Worm (Caenorhabditis elegans): ENCODE data around the gene acdh-11.
A peak's percentile ranks its signal among the peaks of the same experiment; 100 is the strongest.

The acdh-11 gene

DNA sequence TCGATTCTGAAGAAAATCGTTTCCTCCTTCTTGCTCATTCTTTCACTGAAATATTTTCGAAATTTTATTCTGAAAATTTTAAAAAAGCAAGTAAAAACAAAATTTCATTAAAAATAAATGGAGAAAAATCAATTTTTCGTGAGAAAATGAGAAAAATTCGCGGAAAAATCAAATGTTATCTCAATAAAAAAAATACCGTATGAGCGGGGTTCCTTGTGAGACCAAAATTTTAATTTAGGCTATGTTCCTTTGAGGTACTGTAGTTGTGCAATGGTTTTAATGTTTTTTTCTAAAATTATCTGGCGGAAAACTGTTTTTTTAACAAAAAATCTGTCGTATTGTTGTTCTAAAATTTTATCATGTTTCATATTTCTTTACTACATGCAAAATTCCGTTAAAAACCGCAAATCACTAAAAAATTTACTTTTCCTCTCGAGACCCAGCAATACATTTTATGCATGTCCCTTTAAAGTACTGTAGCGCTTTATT lies 34.1 kb downstream of the acdh-11 start, which contains the start of gene epg-6:
TSS of gene epg-6 (minus strand) at position 51 of the 489 bp plus-strand sequence.
- TF ChIP-seq lin-32 (GFP tag; optimal IDR thresholded peaks at IDR 0.05) (no peak), bed-3 (GFP tag; optimal IDR thresholded peaks at IDR 0.05) (no peak), ceh-83 (GFP tag; optimal IDR thresholded peaks at IDR 0.05) (no peak), nhr-28 (tag; optimal IDR thresholded peaks at IDR 0.05) (no peak), mep-1 (tag; optimal IDR thresholded peaks at IDR 0.05) (no peak), ztf-11 (tag; optimal IDR thresholded peaks at IDR 0.05) (no peak), ceh-43 (GFP tag; optimal IDR thresholded peaks at IDR 0.05) (no peak)

- TF ChIP-seq nhr-237 (tag; optimal IDR thresholded peaks at IDR 0.05) (no peak), blmp-1 (tag; optimal IDR thresholded peaks at IDR 0.05) (no peak)
Measured at ce11 chrIII:10600894-10601293, 34.8 kb downstream of the acdh-11 start.

DNA sequence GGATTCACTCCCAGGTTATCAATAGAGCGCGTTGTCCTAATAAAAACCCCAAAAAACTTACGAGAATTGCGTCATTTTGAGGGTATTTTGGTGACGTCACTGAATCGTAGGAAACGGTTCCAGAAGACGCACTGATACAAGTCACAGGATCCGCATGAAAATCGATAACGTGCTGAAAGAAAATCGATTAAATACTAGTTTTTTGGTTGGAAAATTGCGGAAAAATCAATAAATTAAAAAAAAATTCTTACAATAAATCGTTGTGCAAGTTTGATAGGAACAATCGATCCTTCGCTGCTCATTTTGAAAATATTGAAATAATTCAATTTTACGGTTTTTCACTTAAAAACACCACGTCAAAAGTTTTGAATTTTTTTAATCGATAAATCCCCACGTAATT lies 37.2 kb downstream of the acdh-11 start, which contains the start of gene Y39A1A.2:
TSS of gene Y39A1A.2 (minus strand) at position 319 of the 400 bp plus-strand sequence.
- TF ChIP-seq ceh-43 (GFP tag; optimal IDR thresholded peaks at IDR 0.05) (no peak), nhr-76 (tag; optimal IDR thresholded peaks at IDR 0.05) (no peak), nhr-12 (tag; optimal IDR thresholded peaks at IDR 0.05) (no peak), zip-8 (tag; optimal IDR thresholded peaks at IDR 0.05) (peak; percentile 76), unc-39 (tag; optimal IDR thresholded peaks at IDR 0.05) (no peak), nhr-28 (tag; optimal IDR thresholded peaks at IDR 0.05) (no peak), sem-2 (GFP tag; optimal IDR thresholded peaks at IDR 0.05) (no peak), sptf-1 (tag; optimal IDR thresholded peaks at IDR 0.05) (no peak), ceh-83 (GFP tag; optimal IDR thresholded peaks at IDR 0.05) (no peak)

- TF ChIP-seq unc-39 (tag; optimal IDR thresholded peaks at IDR 0.05), result no peak
- TF ChIP-seq ham-2 (GFP tag; optimal IDR thresholded peaks at IDR 0.05), result no peak
- no peak for TF ChIP-seq lin-32 (GFP tag; optimal IDR thresholded peaks at IDR 0.05)
- TF ChIP-seq mab-5 (tag; optimal IDR thresholded peaks at IDR 0.05), result no peak
- TF ChIP-seq M03D4.4 (tag; optimal IDR thresholded peaks at IDR 0.05), result no peak
- TF ChIP-seq elt-3 (tag; optimal IDR thresholded peaks at IDR 0.05), result no peak
- no peak for TF ChIP-seq mep-1 (tag; optimal IDR thresholded peaks at IDR 0.05)
- no peak for TF ChIP-seq nhr-237 (tag; optimal IDR thresholded peaks at IDR 0.05)
Measured at ce11 chrIII:10604325-10604724, 38.3 kb downstream of the acdh-11 start.

ce11 chrIII:10605049-10605448 lies 39.0 kb downstream of the acdh-11 start, which contains the start of gene rabx-5:
Gene rabx-5 (plus strand): TSS chrIII:10605349.
- no peak for TF ChIP-seq unc-120 (tag; optimal IDR thresholded peaks at IDR 0.05; ENCODE audit: poor library complexity, severe bottlenecking)
- no peak for TF ChIP-seq lsy-2 (tag; optimal IDR thresholded peaks at IDR 0.05)
- TF ChIP-seq nhr-76 (tag; optimal IDR thresholded peaks at IDR 0.05), result no peak

- TF ChIP-seq ztf-11 (tag; optimal IDR thresholded peaks at IDR 0.05) (no peak), ceh-43 (GFP tag; optimal IDR thresholded peaks at IDR 0.05) (no peak), elt-3 (tag; optimal IDR thresholded peaks at IDR 0.05) (no peak), ces-1 (GFP tag; optimal IDR thresholded peaks at IDR 0.05) (no peak), ceh-39 (tag; optimal IDR thresholded peaks at IDR 0.05) (no peak), snpc-4 (tag; optimal IDR thresholded peaks at IDR 0.05) (no peak), lsy-2 (tag; optimal IDR thresholded peaks at IDR 0.05) (no peak), nhr-12 (tag; optimal IDR thresholded peaks at IDR 0.05) (no peak), unc-39 (tag; optimal IDR thresholded peaks at IDR 0.05) (no peak), M03D4.4 (tag; optimal IDR thresholded peaks at IDR 0.05) (no peak), nhr-2 (tag; optimal IDR thresholded peaks at IDR 0.05) (no peak), nhr-237 (tag; optimal IDR thresholded peaks at IDR 0.05) (no peak), mep-1 (tag; optimal IDR thresholded peaks at IDR 0.05) (no peak), nhr-28 (tag; optimal IDR thresholded peaks at IDR 0.05) (no peak), lin-32 (GFP tag; optimal IDR thresholded peaks at IDR 0.05) (no peak)
Measured at ce11 chrIII:10608161-10608560, 42.1 kb downstream of the acdh-11 start.

ce11 chrIII:10612333-10612732 lies 46.3 kb downstream of the acdh-11 start, which contains the start of gene Y39A1A.24:
Gene Y39A1A.24 (plus strand): TSS chrIII:10612633.
- TF ChIP-seq unc-62 (GFP tag; optimal IDR thresholded peaks at IDR 0.05), result no peak
- no peak for TF ChIP-seq nhr-76 (tag; optimal IDR thresholded peaks at IDR 0.05)
- TF ChIP-seq flh-1 (GFP tag; optimal IDR thresholded peaks at IDR 0.05), result no peak
- no peak for TF ChIP-seq elt-3 (tag; optimal IDR thresholded peaks at IDR 0.05)
- TF ChIP-seq nhr-2 (tag; optimal IDR thresholded peaks at IDR 0.05), result no peak
- TF ChIP-seq hlh-1 (tag; optimal IDR thresholded peaks at IDR 0.05), result no peak
- no peak for TF ChIP-seq drap-1 (GFP tag; optimal IDR thresholded peaks at IDR 0.05)
- TF ChIP-seq lsy-2 (tag; optimal IDR thresholded peaks at IDR 0.05), result no peak
- TF ChIP-seq M03D4.4 (tag; optimal IDR thresholded peaks at IDR 0.05), result no peak
- TF ChIP-seq sem-2 (GFP tag; optimal IDR thresholded peaks at IDR 0.05), result no peak
- TF ChIP-seq mab-5 (tag; optimal IDR thresholded peaks at IDR 0.05), result no peak
- TF ChIP-seq unc-39 (tag; optimal IDR thresholded peaks at IDR 0.05), result no peak
- TF ChIP-seq ceh-83 (GFP tag; optimal IDR thresholded peaks at IDR 0.05), result no peak
- TF ChIP-seq blmp-1 (tag; optimal IDR thresholded peaks at IDR 0.05), result no peak
- TF ChIP-seq nhr-12 (tag; optimal IDR thresholded peaks at IDR 0.05), result no peak
- TF ChIP-seq zip-8 (tag; optimal IDR thresholded peaks at IDR 0.05), result no peak
